Fruit fly (Drosophila melanogaster) whole organism, adult: Measurements from ENCODE around the gene CarT.

ENCODE experiments used
- CG11617 ChIP-seq: fragments of 200-800 bp; sonication (Bioruptor generic); optimal IDR thresholded peaks from 2 replicates; lab custom pipeline; 2017; ENCODE audit warnings: mild to moderate bottlenecking, missing biosample characterization, missing genetic modification reagents, missing genetic modification characterization
- CG12768 ChIP-seq: fragments of 200-800 bp; sonication (Bioruptor generic); optimal IDR thresholded peaks from 2 replicates; lab custom pipeline; 2017; ENCODE audit warnings: missing biosample characterization, missing genetic modification characterization, mild to moderate bottlenecking, moderate library complexity, missing genetic modification reagents
- CG14711 ChIP-seq: fragments of 200-800 bp; sonication (Bioruptor generic); optimal IDR thresholded peaks from 2 replicates; lab custom pipeline; 2018; ENCODE audit warnings: missing biosample characterization, mild to moderate bottlenecking, missing genetic modification characterization, moderate library complexity
- CG1620 ChIP-seq: fragments of 200-800 bp; sonication (Bioruptor generic); optimal IDR thresholded peaks from 2 replicates; lab custom pipeline; 2016; ENCODE audit warnings: missing biosample characterization, missing genetic modification characterization
- CG33017 ChIP-seq: fragments of 200-800 bp; sonication (Bioruptor generic); optimal IDR thresholded peaks from 2 replicates; lab custom pipeline; 2018; ENCODE audit warnings: missing biosample characterization, mild to moderate bottlenecking, missing genetic modification characterization, moderate library complexity
- CG5204 ChIP-seq: fragments of 200-800 bp; sonication (Bioruptor generic); optimal IDR thresholded peaks from 2 replicates; lab custom pipeline; 2016; ENCODE audit warnings: missing biosample characterization, missing genetic modification characterization
- CG7045 ChIP-seq: fragments of 200-800 bp; sonication (Bioruptor generic); optimal IDR thresholded peaks from 2 replicates; lab custom pipeline; 2017; ENCODE audit warnings: missing biosample characterization, mild to moderate bottlenecking, missing genetic modification characterization
- CG7101 ChIP-seq: fragments of 200-800 bp; sonication (Bioruptor generic); optimal IDR thresholded peaks from 2 replicates; lab custom pipeline; 2018; ENCODE audit warnings: missing biosample characterization, mild to moderate bottlenecking, missing genetic modification characterization, moderate library complexity
- Clk ChIP-seq: fragments of 200-800 bp; sonication (Bioruptor generic); optimal IDR thresholded peaks from 2 replicates; lab custom pipeline; 2017; ENCODE audit warnings: missing biosample characterization, missing genetic modification characterization
- Crg-1 ChIP-seq: fragments of 200-800 bp; sonication (Bioruptor generic); optimal IDR thresholded peaks from 2 replicates; lab custom pipeline; 2016; ENCODE audit warnings: missing biosample characterization, missing genetic modification characterization
- Hr96 ChIP-seq: fragments of 200-800 bp; sonication (Bioruptor generic); optimal IDR thresholded peaks from 2 replicates; lab custom pipeline; 2016; ENCODE audit warnings: missing biosample characterization, missing genetic modification characterization
- Mnt ChIP-seq: fragments of 200-800 bp; sonication (Bioruptor generic); optimal IDR thresholded peaks from 2 replicates; lab custom pipeline; 2016; ENCODE audit warnings: missing biosample characterization, mild to moderate bottlenecking, missing genetic modification characterization
- bab1 ChIP-seq: fragments of 200-800 bp; sonication (Bioruptor generic); optimal IDR thresholded peaks from 3 replicates; lab custom pipeline; 2019; ENCODE audit warnings: missing biosample characterization, mild to moderate bottlenecking, missing genetic modification characterization, moderate library complexity
- cic ChIP-seq: fragments of 200-800 bp; sonication (Bioruptor generic); optimal IDR thresholded peaks from 2 replicates; lab custom pipeline; 2017; ENCODE audit warnings: missing biosample characterization, mild to moderate bottlenecking, missing genetic modification characterization, moderate library complexity
- cnc ChIP-seq, 2 experiments: fragments of >200 bp; optimal IDR thresholded peaks; 2 replicates each; lab custom pipeline; 2017
- kay ChIP-seq: fragments of 200-800 bp; sonication (Bioruptor generic); peaks from one replicate; lab custom pipeline; 2016; ENCODE audit warnings: missing biosample characterization, missing genetic modification characterization, borderline replicate concordance
- ovo ChIP-seq: fragments of 200-800 bp; sonication (Bioruptor generic); optimal IDR thresholded peaks from 2 replicates; lab custom pipeline; 2016; ENCODE audit warnings: missing biosample characterization, missing genetic modification characterization
- pad ChIP-seq: fragments of 200-800 bp; sonication (Bioruptor generic); optimal IDR thresholded peaks from 3 replicates; lab custom pipeline; 2017; ENCODE audit warnings: missing biosample characterization, missing genetic modification characterization, mild to moderate bottlenecking, moderate library complexity, missing genetic modification reagents
- tj ChIP-seq: fragments of 200-800 bp; sonication (Bioruptor generic); optimal IDR thresholded peaks from 3 replicates; lab custom pipeline; 2017; ENCODE audit warnings: missing biosample characterization, mild to moderate bottlenecking, missing genetic modification characterization, moderate library complexity
- toe ChIP-seq: fragments of 200-800 bp; sonication (Bioruptor generic); optimal IDR thresholded peaks from 2 replicates; lab custom pipeline; 2016; ENCODE audit warnings: missing biosample characterization, missing genetic modification characterization

CarT gene

dm6 chr2L:20768568-20769071 is 38.5 kb upstream of the CarT start:
- no peak for TF ChIP-seq pad (GFP tag; lab: Kevin White, UChicago)
- TF ChIP-seq kay (GFP tag; lab: Kevin White, UChicago) = no peak
- TF ChIP-seq CG7101 (tag; lab: Kevin White, UChicago) = no peak
- no peak for TF ChIP-seq Mnt (GFP tag; lab: Kevin White, UChicago)
- TF ChIP-seq CG12768 = no peak
- no peak for TF ChIP-seq Crg-1
- no peak for TF ChIP-seq CG14711 (tag; lab: Kevin White, UChicago)
- no peak for TF ChIP-seq Hr96 (GFP tag; lab: Kevin White, UChicago)
- TF ChIP-seq CG7045 = no peak
- TF ChIP-seq toe (GFP tag; lab: Kevin White, UChicago) = no peak
- TF ChIP-seq tj (GFP tag; lab: Kevin White, UChicago) = no peak
- TF ChIP-seq Clk = no peak
- no peak for TF ChIP-seq CG5204 (GFP tag; lab: Kevin White, UChicago)
- no peak for TF ChIP-seq cnc (optimal IDR thresholded peaks at IDR 0.05; lab: Kevin White, UChicago)
- TF ChIP-seq ovo (GFP tag; lab: Kevin White, UChicago) = no peak
- no peak for TF ChIP-seq CG33017 (tag; lab: Kevin White, UChicago)
- no peak for TF ChIP-seq cic (GFP tag; lab: Kevin White, UChicago)
- no peak for TF ChIP-seq CG1620 (GFP tag; lab: Kevin White, UChicago)
- no peak for TF ChIP-seq CG11617 (GFP tag; lab: Kevin White, UChicago)

dm6 chr2L:20764663-20765062 is 34.6 kb upstream of the CarT start:
- no peak for TF ChIP-seq CG14711 (tag; lab: Kevin White, UChicago)
- TF ChIP-seq CG7045 = no peak
- no peak for TF ChIP-seq cic (GFP tag; lab: Kevin White, UChicago)
- TF ChIP-seq Hr96 (GFP tag; lab: Kevin White, UChicago) = no peak
- TF ChIP-seq pad (GFP tag; lab: Kevin White, UChicago) = no peak
- no peak for TF ChIP-seq CG1620 (GFP tag; lab: Kevin White, UChicago)
- no peak for TF ChIP-seq tj (GFP tag; lab: Kevin White, UChicago)
- no peak for TF ChIP-seq CG11617 (GFP tag; lab: Kevin White, UChicago)
- no peak for TF ChIP-seq CG12768
- no peak for TF ChIP-seq Crg-1
- TF ChIP-seq Mnt (GFP tag; lab: Kevin White, UChicago) = no peak
- no peak for TF ChIP-seq ovo (GFP tag; lab: Kevin White, UChicago)
- no peak for TF ChIP-seq CG33017 (tag; lab: Kevin White, UChicago)

dm6 chr2L:20761951-20762538 is 32.0 kb upstream of the CarT start:
- peak; percentile 95 for TF ChIP-seq CG33017 (tag; lab: Kevin White, UChicago)
- peak; percentile 70 for TF ChIP-seq toe (GFP tag; lab: Kevin White, UChicago)
- TF ChIP-seq cnc (optimal IDR thresholded peaks at IDR 0.05; lab: Kevin White, UChicago) = no peak
- TF ChIP-seq CG5204 (GFP tag; lab: Kevin White, UChicago) = peak; percentile 69
- peak; percentile 88 for TF ChIP-seq CG7045
- TF ChIP-seq Mnt (GFP tag; lab: Kevin White, UChicago) = peak; percentile 45
- TF ChIP-seq kay (GFP tag; lab: Kevin White, UChicago) = peak; percentile 88
- peak; percentile 61 for TF ChIP-seq ovo (GFP tag; lab: Kevin White, UChicago)
- TF ChIP-seq CG7101 (tag; lab: Kevin White, UChicago) = peak; percentile 91
- TF ChIP-seq CG1620 (GFP tag; lab: Kevin White, UChicago) = peak; percentile 61
- peak; percentile 50 for TF ChIP-seq Crg-1
- peak; percentile 88 for TF ChIP-seq tj (GFP tag; lab: Kevin White, UChicago)
- peak; percentile 86 for TF ChIP-seq CG14711 (tag; lab: Kevin White, UChicago)
- TF ChIP-seq bab1 (GFP tag; lab: Kevin White, UChicago) = peak; percentile 94
- peak; percentile 73 for TF ChIP-seq CG12768
- TF ChIP-seq cic (GFP tag; lab: Kevin White, UChicago) = peak; percentile 20
- peak; percentile 44 for TF ChIP-seq Hr96 (GFP tag; lab: Kevin White, UChicago)
- peak; percentile 28 for TF ChIP-seq Clk
- peak; percentile 62 for TF ChIP-seq pad (GFP tag; lab: Kevin White, UChicago)
- TF ChIP-seq CG11617 (GFP tag; lab: Kevin White, UChicago) = peak; percentile 90

dm6 chr2L:20760956-20761355 is 30.9 kb upstream of the CarT start:
- TF ChIP-seq pad (GFP tag; lab: Kevin White, UChicago) (no peak), bab1 (GFP tag; lab: Kevin White, UChicago) (no peak), cic (GFP tag; lab: Kevin White, UChicago) (peak; percentile 15), Hr96 (GFP tag; lab: Kevin White, UChicago) (no peak), CG1620 (GFP tag; lab: Kevin White, UChicago) (no peak), cnc (optimal IDR thresholded peaks at IDR 0.05; lab: Kevin White, UChicago) (peak; percentile 45 to 87), kay (GFP tag; lab: Kevin White, UChicago) (no peak), CG33017 (tag; lab: Kevin White, UChicago) (no peak), Crg-1 (no peak), CG5204 (GFP tag; lab: Kevin White, UChicago) (no peak), CG12768 (no peak), Mnt (GFP tag; lab: Kevin White, UChicago) (peak; percentile 8), CG7101 (tag; lab: Kevin White, UChicago) (no peak), toe (GFP tag; lab: Kevin White, UChicago) (no peak), CG11617 (GFP tag; lab: Kevin White, UChicago) (no peak), CG14711 (tag; lab: Kevin White, UChicago) (no peak), ovo (GFP tag; lab: Kevin White, UChicago) (peak; percentile 91), Clk (no peak), tj (GFP tag; lab: Kevin White, UChicago) (no peak), CG7045 (no peak)
